Worm (Caenorhabditis elegans) whole organism, L2 larva: ENCODE measurements around the gene ceh-33.

Experiments
- C34F6.9 ChIP-seq: fragments of 150-350 bp; optimal IDR thresholded peaks from 2 replicates; lab custom pipeline; 2014; ENCODE audit warnings: missing biosample characterization, missing genetic modification characterization
- F13H6.1 ChIP-seq: sonication (generic microtip); optimal IDR thresholded peaks from 2 replicates; lab custom pipeline; 2016; ENCODE audit warnings: missing genetic modification characterization, missing compliant biosample characterization
- R02D3.7 ChIP-seq: fragments of 150-350 bp; optimal IDR thresholded peaks from 2 replicates; lab custom pipeline; 2014; ENCODE audit warnings: missing biosample characterization, missing genetic modification characterization
- Y55F3AM.14 ChIP-seq: fragments of 200-800 bp; sonication (Bioruptor generic); optimal IDR thresholded peaks from 2 replicates; lab custom pipeline; 2018; ENCODE audit warnings: mild to moderate bottlenecking, missing genetic modification characterization, missing compliant biosample characterization
- ZK546.5 ChIP-seq: sonication (generic microtip); optimal IDR thresholded peaks from 2 replicates; lab custom pipeline; 2017; ENCODE audit warnings: missing biosample characterization, missing genetic modification characterization
- alr-1 ChIP-seq: fragments of 150-350 bp; optimal IDR thresholded peaks from 2 replicates; lab custom pipeline; 2014; ENCODE audit warnings: missing biosample characterization, missing genetic modification characterization
- aly-2 ChIP-seq: fragments of 150-350 bp; optimal IDR thresholded peaks from 2 replicates; lab custom pipeline; 2014; ENCODE audit warnings: missing biosample characterization, missing genetic modification characterization
- ama-1 ChIP-seq: fragments of 150-350 bp; optimal IDR thresholded peaks from 2 replicates; lab custom pipeline; 2018; ENCODE audit warnings: inconsistent platforms
- blmp-1 ChIP-seq: sonication (generic microtip); optimal IDR thresholded peaks from 2 replicates; lab custom pipeline; 2017; ENCODE audit warnings: missing genetic modification characterization, mild to moderate bottlenecking, missing compliant biosample characterization, antibody characterized with exemption, moderate library complexity; ENCODE audit not compliant: insufficient read depth
- ceh-16 ChIP-seq: fragments of 150-350 bp; optimal IDR thresholded peaks from 2 replicates; lab custom pipeline; 2014; ENCODE audit warnings: missing biosample characterization, missing genetic modification characterization
- ceh-82 ChIP-seq: fragments of 150-350 bp; optimal IDR thresholded peaks from 2 replicates; lab custom pipeline; 2014; ENCODE audit warnings: missing biosample characterization, missing genetic modification characterization
- crh-2 ChIP-seq: sonication (generic microtip); optimal IDR thresholded peaks from 2 replicates; lab custom pipeline; 2017; ENCODE audit warnings: missing biosample characterization, missing genetic modification characterization
- dmd-4 ChIP-seq: sonication (generic microtip); optimal IDR thresholded peaks from 2 replicates; lab custom pipeline; 2017; ENCODE audit warnings: missing biosample characterization, missing genetic modification characterization
- egl-27 ChIP-seq: sonication (generic microtip); optimal IDR thresholded peaks from 3 replicates; lab custom pipeline; 2017; ENCODE audit warnings: missing biosample characterization, missing genetic modification reagents, missing genetic modification characterization
- elt-1 ChIP-seq: fragments of 150-350 bp; optimal IDR thresholded peaks from 2 replicates; lab custom pipeline; 2014; ENCODE audit warnings: missing biosample characterization, missing genetic modification characterization
- elt-3 ChIP-seq: sonication (generic microtip); optimal IDR thresholded peaks from 2 replicates; lab custom pipeline; 2017; ENCODE audit warnings: missing biosample characterization, missing genetic modification characterization
- fos-1 ChIP-seq: fragments of 150-350 bp; optimal IDR thresholded peaks from 2 replicates; lab custom pipeline; 2014; ENCODE audit warnings: missing biosample characterization, missing genetic modification characterization
- gmeb-1 ChIP-seq: fragments of 150-350 bp; optimal IDR thresholded peaks from 2 replicates; lab custom pipeline; 2014; ENCODE audit warnings: missing biosample characterization, missing genetic modification characterization
- lin-11 ChIP-seq: fragments of 150-350 bp; sonication (generic microtip); optimal IDR thresholded peaks from 2 replicates; lab custom pipeline; 2014; ENCODE audit warnings: missing biosample characterization, missing genetic modification characterization, inconsistent platforms, mixed read lengths
- lin-13 ChIP-seq: fragments of 150-350 bp; optimal IDR thresholded peaks from 2 replicates; lab custom pipeline; 2014; ENCODE audit warnings: missing biosample characterization, missing genetic modification reagents, missing genetic modification characterization
- lin-39 ChIP-seq: fragments of 150-350 bp; optimal IDR thresholded peaks from 2 replicates; lab custom pipeline; 2014; ENCODE audit warnings: missing biosample characterization, missing genetic modification reagents, missing genetic modification characterization
- lsy-2 ChIP-seq, 2 experiments: fragments of 150-350 bp in 1 of 2; sonication (generic microtip) in 1 of 2; optimal IDR thresholded peaks; 2 replicates each; lab custom pipeline; 2014 to 2017; ENCODE audit warnings: missing biosample characterization in 2 of 2, missing genetic modification characterization in 2 of 2
- mab-5 ChIP-seq: fragments of 150-350 bp; optimal IDR thresholded peaks from 2 replicates; lab custom pipeline; 2014; ENCODE audit warnings: missing biosample characterization, missing genetic modification characterization
- mbf-1 ChIP-seq: sonication (generic microtip); optimal IDR thresholded peaks from 2 replicates; lab custom pipeline; 2017; ENCODE audit warnings: missing biosample characterization, missing genetic modification characterization
- mdl-1 ChIP-seq, 2 experiments: fragments of 150-350 bp in 1 of 2; sonication (generic microtip) in 1 of 2; optimal IDR thresholded peaks; 2 replicates each; lab custom pipeline; 2017; ENCODE audit warnings: missing biosample characterization in 2 of 2, missing genetic modification characterization in 2 of 2
- nhr-11 ChIP-seq: fragments of 150-350 bp; optimal IDR thresholded peaks from 2 replicates; lab custom pipeline; 2014; ENCODE audit warnings: missing biosample characterization, missing genetic modification characterization
- nhr-129 ChIP-seq: fragments of 150-350 bp; optimal IDR thresholded peaks from 2 replicates; lab custom pipeline; 2014; ENCODE audit warnings: missing biosample characterization, missing genetic modification characterization
- nhr-21 ChIP-seq: fragments of 150-350 bp; optimal IDR thresholded peaks from 2 replicates; lab custom pipeline; 2014; ENCODE audit warnings: missing biosample characterization, missing genetic modification characterization
- nhr-23 ChIP-seq: fragments of 150-350 bp; optimal IDR thresholded peaks from 2 replicates; lab custom pipeline; 2014; ENCODE audit warnings: missing biosample characterization, missing genetic modification reagents, missing genetic modification characterization
- nhr-237 ChIP-seq: fragments of 150-350 bp; optimal IDR thresholded peaks from 2 replicates; lab custom pipeline; 2014; ENCODE audit warnings: missing biosample characterization, missing genetic modification characterization
- nhr-6 ChIP-seq: fragments of 150-350 bp; optimal IDR thresholded peaks from 2 replicates; lab custom pipeline; 2014; ENCODE audit warnings: missing biosample characterization, missing genetic modification characterization
- nhr-77 ChIP-seq: fragments of 150-350 bp; optimal IDR thresholded peaks from 2 replicates; lab custom pipeline; 2014; ENCODE audit warnings: missing biosample characterization, missing genetic modification characterization
- peb-1 ChIP-seq: fragments of 150-350 bp; optimal IDR thresholded peaks from 2 replicates; lab custom pipeline; 2014; ENCODE audit warnings: missing biosample characterization, missing genetic modification characterization
- sem-4 ChIP-seq: fragments of 150-350 bp; optimal IDR thresholded peaks from 2 replicates; lab custom pipeline; 2014; ENCODE audit warnings: missing biosample characterization, missing genetic modification reagents, missing genetic modification characterization
- skn-1 ChIP-seq: sonication (generic microtip); optimal IDR thresholded peaks from 2 replicates; lab custom pipeline; 2017; ENCODE audit warnings: missing biosample characterization, missing genetic modification characterization
- sma-3 ChIP-seq: sonication (generic microtip); optimal IDR thresholded peaks from 2 replicates; lab custom pipeline; 2016; ENCODE audit warnings: missing genetic modification reagents, missing genetic modification characterization, missing compliant biosample characterization
- sma-9 ChIP-seq, 2 experiments: fragments of 150-350 bp in 1 of 2; sonication (generic microtip) in 1 of 2; optimal IDR thresholded peaks; 2 replicates each; lab custom pipeline; 2014 to 2016; ENCODE audit warnings: missing genetic modification characterization in 2 of 2, mild to moderate bottlenecking in 1 of 2, missing biosample characterization in 1 of 2, missing compliant biosample characterization in 1 of 2, missing genetic modification reagents in 1 of 2, moderate library complexity in 1 of 2
- snpc-4 ChIP-seq: fragments of 150-350 bp; optimal IDR thresholded peaks from 2 replicates; lab custom pipeline; 2014; ENCODE audit warnings: missing biosample characterization, missing genetic modification characterization
- unc-55 ChIP-seq: fragments of 150-350 bp; sonication (generic microtip); optimal IDR thresholded peaks from 3 replicates; lab custom pipeline; 2014; ENCODE audit warnings: missing biosample characterization, missing genetic modification reagents, missing genetic modification characterization
- unc-62 ChIP-seq: fragments of 150-350 bp; optimal IDR thresholded peaks from 2 replicates; lab custom pipeline; 2014; ENCODE audit warnings: missing biosample characterization, missing genetic modification reagents, missing genetic modification characterization
- zag-1 ChIP-seq: fragments of 150-350 bp; optimal IDR thresholded peaks from 2 replicates; lab custom pipeline; 2014; ENCODE audit warnings: missing biosample characterization, missing genetic modification characterization
- ztf-11 ChIP-seq: sonication (generic microtip); optimal IDR thresholded peaks from 2 replicates; lab custom pipeline; 2017; ENCODE audit warnings: missing biosample characterization, missing genetic modification characterization
- ztf-4 ChIP-seq: fragments of 150-350 bp; optimal IDR thresholded peaks from 2 replicates; lab custom pipeline; 2014; ENCODE audit warnings: missing biosample characterization, missing genetic modification characterization

Gene ceh-33

ce11 chrV:5336884-5337283, 12.4 kb upstream of the ceh-33 start, which contains the start of gene srg-29:
Gene srg-29 (plus strand): TSS chrV:5337184.
- no peak for TF ChIP-seq alr-1 (tag; lab: Kevin White, UChicago)
- no peak for TF ChIP-seq Y55F3AM.14
- no peak for TF ChIP-seq egl-27
- no peak for TF ChIP-seq mbf-1 (tag; lab: Kevin White, UChicago)
- TF ChIP-seq nhr-77 = no peak
- TF ChIP-seq sma-3 (GFP tag; lab: Kevin White, UChicago) = no peak
- no peak for TF ChIP-seq ceh-82
- TF ChIP-seq ztf-11 = no peak
- TF ChIP-seq gmeb-1 = no peak
- TF ChIP-seq lin-39 (tag; lab: Kevin White, UChicago) = no peak
- no peak for TF ChIP-seq lin-11 (tag; lab: Kevin White, UChicago)
- no peak for TF ChIP-seq aly-2 (tag; lab: Kevin White, UChicago)
- no peak for TF ChIP-seq lsy-2 (tag; optimal IDR thresholded peaks at IDR 0.05; lab: Kevin White, UChicago)

- TF ChIP-seq dmd-4 (tag; lab: Kevin White, UChicago) = no peak
- TF ChIP-seq alr-1 (tag; lab: Kevin White, UChicago) = no peak
Observed at ce11 chrV:5334588-5334987, 10.1 kb upstream of the ceh-33 start, which contains the start of gene srg-28. Gene srg-28 (plus strand): TSS chrV:5334888.

ce11 chrV:5330967-5331366, 6.5 kb upstream of the ceh-33 start, which contains the start of gene srg-26:
Gene srg-26 (plus strand): TSS chrV:5331267.
- no peak for TF ChIP-seq nhr-129 (tag; lab: Kevin White, UChicago)
- TF ChIP-seq crh-2 = no peak
- TF ChIP-seq skn-1 (tag; lab: Kevin White, UChicago) = no peak
- TF ChIP-seq nhr-23 (tag; lab: Kevin White, UChicago) = no peak
- no peak for TF ChIP-seq ceh-16
- no peak for TF ChIP-seq R02D3.7 (tag; lab: Kevin White, UChicago)
- TF ChIP-seq zag-1 (tag; lab: Kevin White, UChicago) = no peak
- no peak for TF ChIP-seq C34F6.9 (tag; lab: Kevin White, UChicago)
- no peak for TF ChIP-seq ztf-11
- no peak for TF ChIP-seq lsy-2 (tag; optimal IDR thresholded peaks at IDR 0.05; lab: Kevin White, UChicago)
- no peak for TF ChIP-seq ZK546.5
- no peak for TF ChIP-seq alr-1 (tag; lab: Kevin White, UChicago)

ce11 chrV:5329677-5330266, 5.3 kb upstream of the ceh-33 start:
- TF ChIP-seq snpc-4 (tag; lab: Kevin White, UChicago) (peak; percentile 9), sma-9 (GFP tag; optimal IDR thresholded peaks at IDR 0.05; lab: Kevin White, UChicago) (no peak), sma-9 (tag; optimal IDR thresholded peaks at IDR 0.05; lab: Kevin White, UChicago) (no peak), nhr-237 (tag; lab: Kevin White, UChicago) (no peak), dmd-4 (tag; lab: Kevin White, UChicago) (no peak), sem-4 (tag; lab: Kevin White, UChicago) (no peak), C34F6.9 (tag; lab: Kevin White, UChicago) (peak; percentile 42), sma-3 (GFP tag; lab: Kevin White, UChicago) (peak; percentile 54), ama-1 (no peak), mab-5 (tag; lab: Kevin White, UChicago) (no peak), mdl-1 (tag; optimal IDR thresholded peaks at IDR 0.05; lab: Kevin White, UChicago) (no peak), fos-1 (tag; lab: Kevin White, UChicago) (peak; percentile 40), gmeb-1 (peak; percentile 19), nhr-129 (tag; lab: Kevin White, UChicago) (peak; percentile 17), nhr-21 (peak; percentile 27), nhr-11 (tag; lab: Kevin White, UChicago) (no peak), unc-55 (GFP tag; lab: Kevin White, UChicago) (no peak), F13H6.1 (tag; lab: Kevin White, UChicago) (peak; percentile 72), nhr-6 (tag; lab: Kevin White, UChicago) (no peak)

- no peak for TF ChIP-seq dmd-4 (tag; lab: Kevin White, UChicago)
- TF ChIP-seq blmp-1 = no peak
- TF ChIP-seq fos-1 (tag; lab: Kevin White, UChicago) = no peak
- no peak for TF ChIP-seq aly-2 (tag; lab: Kevin White, UChicago)
- no peak for TF ChIP-seq egl-27
- TF ChIP-seq lsy-2 (tag; optimal IDR thresholded peaks at IDR 0.05; lab: Kevin White, UChicago) = no peak
- TF ChIP-seq elt-1 (tag; lab: Kevin White, UChicago) = no peak
- TF ChIP-seq ZK546.5 = no peak
- no peak for TF ChIP-seq R02D3.7 (tag; lab: Kevin White, UChicago)
- TF ChIP-seq elt-3 = no peak
- no peak for TF ChIP-seq sma-3 (GFP tag; lab: Kevin White, UChicago)
- no peak for TF ChIP-seq sem-4 (tag; lab: Kevin White, UChicago)
- TF ChIP-seq ztf-4 = no peak
- TF ChIP-seq lin-13 = no peak
- TF ChIP-seq mab-5 (tag; lab: Kevin White, UChicago) = no peak
- TF ChIP-seq skn-1 (tag; lab: Kevin White, UChicago) = no peak
- TF ChIP-seq unc-62 (GFP tag; lab: Kevin White, UChicago) = no peak
- TF ChIP-seq peb-1 (tag; lab: Kevin White, UChicago) = no peak
- TF ChIP-seq nhr-6 (tag; lab: Kevin White, UChicago) = no peak
Observed at ce11 chrV:5328314-5328713, 3.8 kb upstream of the ceh-33 start, which contains the start of gene C10G8.8. Gene C10G8.8 (minus strand): TSS chrV:5328414.
